Fruit fly (Drosophila melanogaster): Measurements from ENCODE around the gene Ibf1.

The Ibf1 gene

dm6 chr3R:9220064-9220864 lies 38.5 kb upstream of the Ibf1 start (continued):
- TF ChIP-seq Adf1 (GFP tag; IDR thresholded peaks at IDR 0.05) = peak; percentile 39; the same call in 1 of the 2 replicates
- TF ChIP-seq Camta (GFP tag; optimal IDR thresholded peaks at IDR 0.05) = peak; percentile 49
- TF ChIP-seq esg (GFP tag; conservative IDR thresholded peaks at IDR 0.05) = no peak
- TF ChIP-seq Sox100B (GFP tag; optimal IDR thresholded peaks at IDR 0.05) = peak; percentile 4
- peak; percentile 46 for TF ChIP-seq zf30C (GFP tag; optimal IDR thresholded peaks at IDR 0.05)
- no peak for TF ChIP-seq pnt (GFP tag; optimal IDR thresholded peaks at IDR 0.05)
- peak; percentile 70 for TF ChIP-seq CG9932 (GFP tag; IDR thresholded peaks at IDR 0.05)
- peak; percentile 70 for TF ChIP-seq slbo (GFP tag; IDR thresholded peaks at IDR 0.05)
- TF ChIP-seq bbx (GFP tag; IDR thresholded peaks at IDR 0.05; ENCODE audit: partially characterized antibody) = no peak
- peak; percentile 45; the same call in 1 of the 2 replicates for TF ChIP-seq wdn (GFP tag; IDR thresholded peaks at IDR 0.05)
- no peak for TF ChIP-seq CG34422 (GFP tag; IDR thresholded peaks at IDR 0.05)
- peak; percentile 42 for TF ChIP-seq CG11504 (tag; optimal IDR thresholded peaks at IDR 0.05)
- TF ChIP-seq CG18262 (tag; optimal IDR thresholded peaks at IDR 0.05) = peak; percentile 4
- peak; percentile 8 for TF ChIP-seq CG15479 (GFP tag; optimal IDR thresholded peaks at IDR 0.05)
- peak; percentile 66 for TF ChIP-seq CG14014 (GFP tag; IDR thresholded peaks at IDR 0.05)
- peak; percentile 30 for TF ChIP-seq CHES-1-like (GFP tag; optimal IDR thresholded peaks at IDR 0.05)
- peak; percentile 40; the same call in 1 of the 2 replicates for TF ChIP-seq ranshi (GFP tag; IDR thresholded peaks at IDR 0.05)
- no peak for TF ChIP-seq Nf-YA (GFP tag; IDR thresholded peaks at IDR 0.05)
- peak; percentile 44 for TF ChIP-seq CG7839 (tag; optimal IDR thresholded peaks at IDR 0.05)
- TF ChIP-seq Chrac-16 (GFP tag; optimal IDR thresholded peaks at IDR 0.05) = peak; percentile 59
- no peak for TF ChIP-seq corto (GFP tag; optimal IDR thresholded peaks at IDR 0.05)
- 0 out of 2 replicates have a peak, but pooled peaks have one; percentile 36 for TF ChIP-seq Ptx1 (GFP tag; IDR thresholded peaks at IDR 0.05)
- TF ChIP-seq h (optimal IDR thresholded peaks at IDR 0.05) = no peak
- TF ChIP-seq gfzf (GFP tag; optimal IDR thresholded peaks at IDR 0.05) = no peak
- TF ChIP-seq Dip2 (GFP tag; IDR thresholded peaks at IDR 0.05) = no peak
- TF ChIP-seq tna (GFP tag; IDR thresholded peaks at IDR 0.05; ENCODE audit: partially characterized antibody) = no peak
- peak; percentile 14 for TF ChIP-seq shn (GFP tag; optimal IDR thresholded peaks at IDR 0.05)
- peak; percentile 10 for TF ChIP-seq en (GFP tag; optimal IDR thresholded peaks at IDR 0.05)
- TF ChIP-seq dm (GFP tag; optimal IDR thresholded peaks at IDR 0.05) = no peak
- no peak for TF ChIP-seq CG10959 (GFP tag; IDR thresholded peaks at IDR 0.05)
- TF ChIP-seq HLH3B (GFP tag; IDR thresholded peaks at IDR 0.05) = no peak
- no peak for TF ChIP-seq NC2β (GFP tag; optimal IDR thresholded peaks at IDR 0.05)
- peak; percentile 38 for TF ChIP-seq CG2116 (GFP tag; optimal IDR thresholded peaks at IDR 0.05)
- TF ChIP-seq CG8290 (GFP tag; optimal IDR thresholded peaks at IDR 0.05) = no peak
- no peak for TF ChIP-seq CG8290 (tag; optimal IDR thresholded peaks at IDR 0.05)
- TF ChIP-seq CG6254 (GFP tag; optimal IDR thresholded peaks at IDR 0.05) = peak; percentile 18
- TF ChIP-seq lov (optimal IDR thresholded peaks at IDR 0.05) = no peak
- TF ChIP-seq lov (GFP tag; IDR thresholded peaks at IDR 0.05) = no peak
- peak; percentile 78 for TF ChIP-seq nom (GFP tag; optimal IDR thresholded peaks at IDR 0.05)
- TF ChIP-seq luna (GFP tag; optimal IDR thresholded peaks at IDR 0.05) = peak; percentile 50
- no peak for TF ChIP-seq CG8388 (GFP tag; optimal IDR thresholded peaks at IDR 0.05)
- TF ChIP-seq dan (GFP tag; IDR thresholded peaks at IDR 0.05) = no peak
- peak in 1 of 2 experiments; percentile 54 for TF ChIP-seq tll (GFP tag; optimal IDR thresholded peaks at IDR 0.05)
- TF ChIP-seq CG8944 (GFP tag; optimal IDR thresholded peaks at IDR 0.05) = no peak
- peak; percentile 84 for TF ChIP-seq CG2120 (GFP tag; optimal IDR thresholded peaks at IDR 0.05)
- peak; percentile 25 for TF ChIP-seq bcd (GFP tag; optimal IDR thresholded peaks at IDR 0.05)
- TF ChIP-seq zen2 (GFP tag; IDR thresholded peaks at IDR 0.05; ENCODE audit: partially characterized antibody) = no peak
- TF ChIP-seq Stat92E (GFP tag; optimal IDR thresholded peaks at IDR 0.05) = no peak
- TF ChIP-seq CG18764 (GFP tag; optimal IDR thresholded peaks at IDR 0.05) = no peak
- peak; percentile 10 for TF ChIP-seq Nf-YB (GFP tag; optimal IDR thresholded peaks at IDR 0.05)
